Fruit fly (Drosophila melanogaster): ENCODE measurements around the gene Dbct.

Gene Dbct

dm6 chrX:15074646-15075351, 11.1 kb upstream of the Dbct start (continued):
- TF ChIP-seq Stat92E (GFP tag; optimal IDR thresholded peaks at IDR 0.05): peak in 1 of 3 experiments; percentile 70
- TF ChIP-seq Bgb (GFP tag; IDR thresholded peaks at IDR 0.05; ENCODE audit: partially characterized antibody): 0 out of 2 replicates have a peak, but pooled peaks have one; percentile 27
- peak in 1 of 2 experiments; percentile 95 for TF ChIP-seq Hr78 (GFP tag; optimal IDR thresholded peaks at IDR 0.05)
- TF ChIP-seq ranshi (GFP tag; IDR thresholded peaks at IDR 0.05): peak; percentile 82
- TF ChIP-seq CG18599 (GFP tag; optimal IDR thresholded peaks at IDR 0.05): peak; percentile 95
- peak; percentile 79 for TF ChIP-seq CG17385 (GFP tag; optimal IDR thresholded peaks at IDR 0.05)
- TF ChIP-seq B-H1 (GFP tag; IDR thresholded peaks at IDR 0.05): peak; percentile 82
- peak; percentile 80 for TF ChIP-seq CG16815 (GFP tag; optimal IDR thresholded peaks at IDR 0.05)
- peak; percentile 88 for TF ChIP-seq Ada2b (GFP tag; IDR thresholded peaks at IDR 0.05)
- TF ChIP-seq CG17829 (tag; optimal IDR thresholded peaks at IDR 0.05): peak; percentile 81
- no peak for TF ChIP-seq Lpt (GFP tag; optimal IDR thresholded peaks at IDR 0.05)
- TF ChIP-seq CG31388 (GFP tag; optimal IDR thresholded peaks at IDR 0.05): peak; percentile 44
- peak; percentile 85 for TF ChIP-seq CG1233 (GFP tag; optimal IDR thresholded peaks at IDR 0.05)
- peak; percentile 23 for TF ChIP-seq pros (GFP tag; optimal IDR thresholded peaks at IDR 0.05)
- peak; percentile 66; the same call in 1 of the 2 replicates for TF ChIP-seq dimm (GFP tag; IDR thresholded peaks at IDR 0.05)
- TF ChIP-seq danr (GFP tag; IDR thresholded peaks at IDR 0.05): peak; percentile 79
- TF ChIP-seq CG9609 (GFP tag; optimal IDR thresholded peaks at IDR 0.05): peak; percentile 89
- peak; percentile 76 for TF ChIP-seq Abd-B (GFP tag; optimal IDR thresholded peaks at IDR 0.05)
- peak; percentile 66 for TF ChIP-seq CG11696 (GFP tag; IDR thresholded peaks at IDR 0.05)
- TF ChIP-seq exex (tag; optimal IDR thresholded peaks at IDR 0.05): peak; percentile 64
- TF ChIP-seq CG4360 (GFP tag; IDR thresholded peaks at IDR 0.05): peak; percentile 76
- peak; percentile 80 for TF ChIP-seq Optix (GFP tag; IDR thresholded peaks at IDR 0.05)
- TF ChIP-seq Jarid2 (GFP tag; optimal IDR thresholded peaks at IDR 0.05): peak; percentile 57
- peak; percentile 75 for TF ChIP-seq CG32767 (GFP tag; IDR thresholded peaks at IDR 0.05)
- TF ChIP-seq CG7987 (GFP tag; optimal IDR thresholded peaks at IDR 0.05): peak; percentile 77
- TF ChIP-seq CG9437 (GFP tag; optimal IDR thresholded peaks at IDR 0.05): peak; percentile 65
- TF ChIP-seq Ptx1 (GFP tag; IDR thresholded peaks at IDR 0.05): peak; percentile 93
- peak; percentile 94 for TF ChIP-seq pho (GFP tag; optimal IDR thresholded peaks at IDR 0.05)
- peak; percentile 78 for TF ChIP-seq NC2α (GFP tag; optimal IDR thresholded peaks at IDR 0.05)
- TF ChIP-seq CG16779 (GFP tag; IDR thresholded peaks at IDR 0.05): peak; percentile 92
- peak; percentile 55 for TF ChIP-seq Ravus (GFP tag; IDR thresholded peaks at IDR 0.05)
- peak; percentile 72 for TF ChIP-seq tap (tag; optimal IDR thresholded peaks at IDR 0.05)
- TF ChIP-seq CG8290 (GFP tag; optimal IDR thresholded peaks at IDR 0.05): peak; percentile 84
- TF ChIP-seq CG8290 (tag; optimal IDR thresholded peaks at IDR 0.05): peak in 1 of 2 experiments; percentile 96
- TF ChIP-seq gro (GFP tag; optimal IDR thresholded peaks at IDR 0.05): peak; percentile 92
- TF ChIP-seq Hr39 (optimal IDR thresholded peaks at IDR 0.05): no peak
- TF ChIP-seq Mes4 (GFP tag; optimal IDR thresholded peaks at IDR 0.05): peak; percentile 86
- TF ChIP-seq CG10462 (GFP tag; optimal IDR thresholded peaks at IDR 0.05): peak; percentile 63
- peak; percentile 61; the same call in 1 of the 2 replicates for TF ChIP-seq Doc2 (GFP tag; IDR thresholded peaks at IDR 0.05)
- TF ChIP-seq zen2 (GFP tag; IDR thresholded peaks at IDR 0.05; ENCODE audit: partially characterized antibody): no peak
- peak; percentile 65; the same call in 1 of the 2 replicates for TF ChIP-seq CG8765 (GFP tag; IDR thresholded peaks at IDR 0.05)
- TF ChIP-seq knrl (GFP tag; IDR thresholded peaks at IDR 0.05; ENCODE audit: partially characterized antibody): no peak
- TF ChIP-seq lbe (GFP tag; optimal IDR thresholded peaks at IDR 0.05): peak; percentile 2
- TF ChIP-seq CG2202 (tag; optimal IDR thresholded peaks at IDR 0.05): peak; percentile 64
- TF ChIP-seq abd-A (tag; optimal IDR thresholded peaks at IDR 0.05): peak; percentile 51
- TF ChIP-seq sima (GFP tag; optimal IDR thresholded peaks at IDR 0.05): peak; percentile 26
- peak; percentile 85 for TF ChIP-seq PHDP (tag; optimal IDR thresholded peaks at IDR 0.05)
- TF ChIP-seq CG10147 (GFP tag; optimal IDR thresholded peaks at IDR 0.05): peak; percentile 91
- TF ChIP-seq hkb (optimal IDR thresholded peaks at IDR 0.05): peak; percentile 44
- TF ChIP-seq hkb (GFP tag; IDR thresholded peaks at IDR 0.05): peak; percentile 86

Measured in whole organism, embryonic.